Fruit fly (Drosophila melanogaster) whole organism, embryonic: ENCODE measurements around the gene CG32829.

Source experiments
- Atf6 ChIP-seq: fragments of 200-800 bp; sonication (Bioruptor generic); IDR thresholded peaks from 2 replicates; pipeline ENCODE4 v1.3.6; 2022; ENCODE audit warnings: missing biosample characterization, missing genetic modification characterization
- B-H1 ChIP-seq: fragments of 200-800 bp; sonication (Bioruptor generic); IDR thresholded peaks from 3 replicates; pipeline ENCODE4 v1.3.6; 2022; ENCODE audit warnings: missing biosample characterization, missing genetic modification characterization
- Bdp1 ChIP-seq: fragments of 200-800 bp; sonication (Bioruptor generic); optimal IDR thresholded peaks from 3 replicates; lab custom pipeline; 2016; ENCODE audit warnings: missing biosample characterization, missing genetic modification characterization
- CG11093 ChIP-seq: fragments of 200-800 bp; sonication (Bioruptor generic); IDR thresholded peaks from 3 replicates; pipeline ENCODE4 v1.3.6; 2022; ENCODE audit warnings: missing biosample characterization, missing genetic modification characterization
- CG12236 ChIP-seq: fragments of 200-800 bp; sonication (Bioruptor generic); optimal IDR thresholded peaks from 2 replicates; lab custom pipeline; 2016; ENCODE audit warnings: missing biosample characterization, missing genetic modification characterization
- CG14050 ChIP-seq: fragments of 200-800 bp; sonication (Bioruptor generic); IDR thresholded peaks from 3 replicates; pipeline ENCODE4 v1.3.6; 2022; ENCODE audit warnings: missing biosample characterization, missing genetic modification characterization
- CG14667 ChIP-seq: fragments of 200-800 bp; sonication (Bioruptor generic); IDR thresholded peaks from 2 replicates; pipeline ENCODE4 v1.3.6; 2022; ENCODE audit warnings: missing biosample characterization, missing genetic modification characterization
- CG15269 ChIP-seq: fragments of 200-800 bp; sonication (Bioruptor generic); optimal IDR thresholded peaks from 2 replicates; lab custom pipeline; 2018; ENCODE audit warnings: missing biosample characterization, mild to moderate bottlenecking, missing genetic modification characterization, moderate library complexity
- CG18599 ChIP-seq: fragments of 200-800 bp; sonication (Bioruptor generic); optimal IDR thresholded peaks from 3 replicates; lab custom pipeline; 2017; ENCODE audit warnings: missing biosample characterization, missing genetic modification characterization, mild to moderate bottlenecking, moderate library complexity, missing genetic modification reagents
- CG2678 ChIP-seq: fragments of 200-800 bp; sonication (Bioruptor generic); optimal IDR thresholded peaks from 3 replicates; lab custom pipeline; 2019; ENCODE audit warnings: missing biosample characterization, mild to moderate bottlenecking, missing genetic modification characterization, moderate library complexity
- CG2889 ChIP-seq: fragments of 200-800 bp; sonication (Bioruptor generic); IDR thresholded peaks from 3 replicates; pipeline ENCODE4 v1.3.6; 2022; ENCODE audit warnings: missing biosample characterization, missing genetic modification characterization
- CG31224 ChIP-seq: fragments of 200-800 bp; sonication (Bioruptor generic); IDR thresholded peaks from 2 replicates; pipeline ENCODE4 v1.3.6; 2022; ENCODE audit warnings: missing biosample characterization, missing genetic modification characterization
- CG33213 ChIP-seq: fragments of 200-800 bp; sonication (Bioruptor generic); optimal IDR thresholded peaks from 3 replicates; lab custom pipeline; 2016; ENCODE audit warnings: missing biosample characterization, missing genetic modification characterization
- CG34224 ChIP-seq: fragments of 200-800 bp; sonication (Bioruptor generic); IDR thresholded peaks from 3 replicates; pipeline ENCODE4 v1.3.6; 2022; ENCODE audit warnings: missing biosample characterization, missing genetic modification characterization; ENCODE audit not compliant: partially characterized antibody
- CG34422 ChIP-seq: fragments of 200-800 bp; sonication (Bioruptor generic); IDR thresholded peaks from 3 replicates; pipeline ENCODE4 v1.3.6; 2022; ENCODE audit warnings: missing biosample characterization, missing genetic modification characterization
- CG4854 ChIP-seq: fragments of 200-800 bp; sonication (Bioruptor generic); optimal IDR thresholded peaks from 2 replicates; lab custom pipeline; 2016; ENCODE audit warnings: missing biosample characterization, missing genetic modification characterization, inconsistent platforms
- CG6791 ChIP-seq: fragments of 200-800 bp; sonication (Bioruptor generic); IDR thresholded peaks from 3 replicates; pipeline ENCODE4 v1.3.6; 2022; ENCODE audit warnings: missing biosample characterization, missing genetic modification characterization; ENCODE audit not compliant: partially characterized antibody
- CG7357 ChIP-seq: fragments of 200-800 bp; sonication (Bioruptor generic); IDR thresholded peaks from 3 replicates; pipeline ENCODE4 v1.3.6; 2022; ENCODE audit warnings: missing biosample characterization, missing genetic modification characterization
- CG8765 ChIP-seq: fragments of 200-800 bp; sonication (Bioruptor generic); IDR thresholded peaks from 2 replicates; pipeline ENCODE4 v1.3.6; 2022; ENCODE audit warnings: missing biosample characterization, missing genetic modification characterization
- CG8924 ChIP-seq: fragments of 200-800 bp; optimal IDR thresholded peaks from 3 replicates; lab custom pipeline; 2019; ENCODE audit warnings: missing biosample characterization, mild to moderate bottlenecking, missing genetic modification characterization, moderate library complexity
- Eip74EF ChIP-seq, 2 experiments: fragments of 200-800 bp in 1 of 2; fragments of >200 bp in 1 of 2; sonication (Bioruptor generic) in 1 of 2; optimal IDR thresholded peaks; 2 replicates each; lab custom pipeline; 2017 to 2019; ENCODE audit warnings: missing biosample characterization in 2 of 2, missing genetic modification characterization in 2 of 2, mild to moderate bottlenecking in 1 of 2, moderate library complexity in 1 of 2
- Hr3 ChIP-seq: fragments of 200-800 bp; sonication (Bioruptor generic); optimal IDR thresholded peaks from 3 replicates; lab custom pipeline; 2016; ENCODE audit warnings: missing biosample characterization, missing genetic modification characterization
- Hr39 ChIP-seq: fragments of >200 bp; optimal IDR thresholded peaks from 2 replicates; lab custom pipeline; 2017
- MBD-R2 ChIP-seq: fragments of 200-800 bp; sonication (Bioruptor generic); IDR thresholded peaks from 2 replicates; pipeline ENCODE4 v1.3.6; 2022; ENCODE audit warnings: missing biosample characterization, missing genetic modification characterization
- MESR4 ChIP-seq: fragments of 200-800 bp; sonication (Bioruptor generic); optimal IDR thresholded peaks from 2 replicates; lab custom pipeline; 2018; ENCODE audit warnings: missing biosample characterization, mild to moderate bottlenecking, missing genetic modification characterization, moderate library complexity
- PHDP ChIP-seq: fragments of 200-800 bp; sonication (Bioruptor generic); optimal IDR thresholded peaks from 3 replicates; lab custom pipeline; 2018; ENCODE audit warnings: missing biosample characterization, mild to moderate bottlenecking, missing genetic modification characterization, moderate library complexity
- Rfx ChIP-seq: fragments of 200-800 bp; sonication (Bioruptor generic); IDR thresholded peaks from 2 replicates; pipeline ENCODE4 v1.3.6; 2022; ENCODE audit warnings: missing biosample characterization, missing genetic modification characterization
- Sox102F ChIP-seq: fragments of 200-800 bp; sonication (Bioruptor generic); optimal IDR thresholded peaks from 2 replicates; lab custom pipeline; 2018; ENCODE audit warnings: missing biosample characterization, mild to moderate bottlenecking, missing genetic modification characterization, moderate library complexity
- Trl ChIP-seq, 3 experiments: fragments of >200 bp in 2 of 3; fragments of 200-800 bp in 1 of 3; sonication (Bioruptor generic) in 1 of 3; optimal IDR thresholded peaks; 2 replicates in 1 of 3; 3 replicates in 2 of 3; lab custom pipeline; 2016 to 2017; ENCODE audit warnings: missing biosample characterization in 1 of 3, missing genetic modification characterization in 1 of 3
- Vsx1 ChIP-seq: fragments of 200-800 bp; sonication (Bioruptor generic); optimal IDR thresholded peaks from 2 replicates; lab custom pipeline; 2017; ENCODE audit warnings: missing biosample characterization, mild to moderate bottlenecking, missing genetic modification characterization, missing genetic modification reagents
- Xbp1 ChIP-seq: fragments of 200-800 bp; sonication (Bioruptor generic); optimal IDR thresholded peaks from 3 replicates; lab custom pipeline; 2016; ENCODE audit warnings: missing biosample characterization, mild to moderate bottlenecking, missing genetic modification characterization
- amos ChIP-seq: fragments of 200-800 bp; sonication (Bioruptor generic); IDR thresholded peaks from 2 replicates; pipeline ENCODE4 v1.3.6; 2022; ENCODE audit warnings: missing biosample characterization, missing genetic modification characterization; ENCODE audit not compliant: partially characterized antibody
- ase ChIP-seq: fragments of 200-800 bp; sonication (Bioruptor generic); IDR thresholded peaks from 3 replicates; pipeline ENCODE4 v1.3.6; 2022; ENCODE audit warnings: missing biosample characterization, missing genetic modification characterization
- az2 ChIP-seq: fragments of 200-800 bp; sonication (Bioruptor generic); optimal IDR thresholded peaks from 3 replicates; lab custom pipeline; 2016; ENCODE audit warnings: missing biosample characterization, missing genetic modification characterization
- bab2 ChIP-seq: fragments of 200-800 bp; sonication (Bioruptor generic); optimal IDR thresholded peaks from 2 replicates; lab custom pipeline; 2016; ENCODE audit warnings: missing biosample characterization, missing genetic modification characterization
- chm ChIP-seq: fragments of 200-800 bp; sonication (Bioruptor generic); IDR thresholded peaks from 2 replicates; pipeline ENCODE4 v1.3.6; 2022; ENCODE audit warnings: missing biosample characterization, missing genetic modification characterization
- crp ChIP-seq, 2 experiments: fragments of 200-800 bp; sonication (Bioruptor generic); optimal IDR thresholded peaks; 2 replicates in 1 of 2; 3 replicates in 1 of 2; lab custom pipeline; 2017; ENCODE audit warnings: missing biosample characterization in 2 of 2, missing genetic modification characterization in 2 of 2, mild to moderate bottlenecking in 1 of 2, moderate library complexity in 1 of 2
- disco-r ChIP-seq: fragments of 200-800 bp; sonication (Bioruptor generic); optimal IDR thresholded peaks from 2 replicates; lab custom pipeline; 2016; ENCODE audit warnings: missing biosample characterization, missing genetic modification characterization
- dysf ChIP-seq: fragments of 200-800 bp; sonication (Bioruptor generic); IDR thresholded peaks from 3 replicates; pipeline ENCODE4 v1.3.6; 2022; ENCODE audit warnings: missing biosample characterization, missing genetic modification characterization
- fd96Cb ChIP-seq: fragments of 200-800 bp; sonication (Bioruptor generic); optimal IDR thresholded peaks from 2 replicates; lab custom pipeline; 2018; ENCODE audit warnings: missing biosample characterization, mild to moderate bottlenecking, missing genetic modification characterization, moderate library complexity
- gfzf ChIP-seq: fragments of 200-800 bp; sonication (Bioruptor generic); optimal IDR thresholded peaks from 2 replicates; lab custom pipeline; 2016; ENCODE audit warnings: missing biosample characterization, mild to moderate bottlenecking, missing genetic modification characterization, moderate library complexity
- gsb ChIP-seq: fragments of 200-800 bp; sonication (Bioruptor generic); IDR thresholded peaks from 2 replicates; pipeline ENCODE4 v1.3.6; 2022; ENCODE audit warnings: missing biosample characterization, missing genetic modification characterization
- jumu ChIP-seq: fragments of 200-800 bp; sonication (Bioruptor generic); optimal IDR thresholded peaks from 3 replicates; lab custom pipeline; 2016; ENCODE audit warnings: missing biosample characterization, missing genetic modification characterization
- lov ChIP-seq, 2 experiments: fragments of 200-800 bp in 1 of 2; fragments of >200 bp in 1 of 2; sonication (Bioruptor generic) in 1 of 2; IDR thresholded peaks in 1 of 2; optimal IDR thresholded peaks in 1 of 2; 2 replicates in 1 of 2; 3 replicates in 1 of 2; pipeline versions ENCODE4 v1.3.6 to Lab custom; 2017 to 2022; ENCODE audit warnings: missing biosample characterization in 1 of 2, missing genetic modification characterization in 1 of 2
- nmo ChIP-seq: fragments of 200-800 bp; sonication (Bioruptor generic); optimal IDR thresholded peaks from 2 replicates; lab custom pipeline; 2018; ENCODE audit warnings: missing biosample characterization, mild to moderate bottlenecking, missing genetic modification characterization, moderate library complexity
- p53 ChIP-seq: fragments of 200-800 bp; sonication (Bioruptor generic); optimal IDR thresholded peaks from 2 replicates; lab custom pipeline; 2016; ENCODE audit warnings: missing biosample characterization, missing genetic modification characterization
- sens-2 ChIP-seq: fragments of 200-800 bp; sonication (Bioruptor generic); IDR thresholded peaks from 2 replicates; pipeline ENCODE4 v1.3.6; 2022; ENCODE audit warnings: missing biosample characterization, missing genetic modification characterization
- sima ChIP-seq: fragments of 200-800 bp; sonication (Bioruptor generic); optimal IDR thresholded peaks from 2 replicates; lab custom pipeline; 2016; ENCODE audit warnings: missing biosample characterization, missing genetic modification characterization
- slbo ChIP-seq: fragments of 200-800 bp; sonication (Bioruptor generic); IDR thresholded peaks from 2 replicates; pipeline ENCODE4 v1.3.6; 2022; ENCODE audit warnings: missing biosample characterization, missing genetic modification characterization
- z ChIP-seq: fragments of 200-800 bp; sonication (Bioruptor generic); IDR thresholded peaks from 3 replicates; pipeline ENCODE4 v1.3.6; 2022; ENCODE audit warnings: missing biosample characterization, missing genetic modification characterization

Gene CG32829

dm6 chr2L:6950096-6950495, 33.9 kb upstream of the CG32829 start, which contains the start of the genes Gas41 and SA1 (continued):
- peak; percentile 91 for TF ChIP-seq CG18599 (GFP tag; lab: Kevin White, UChicago)
- no peak for TF ChIP-seq sens-2 (GFP tag; lab: Robert Waterston, UW)
- peak; percentile 70 for TF ChIP-seq CG6791
- no peak for TF ChIP-seq z (GFP tag; lab: Robert Waterston, UW)
- no peak for TF ChIP-seq Atf6 (GFP tag; lab: Robert Waterston, UW)
- peak; percentile 38 for TF ChIP-seq CG33213 (GFP tag; lab: Kevin White, UChicago)
- peak; percentile 82 for TF ChIP-seq CG11093 (GFP tag; lab: Robert Waterston, UW)
- TF ChIP-seq CG2678 (tag; lab: Kevin White, UChicago), result peak; percentile 92
- TF ChIP-seq Hr39 (lab: Kevin White, UChicago), result no peak
- peak; percentile 76; the same call in 2 of the 3 replicates for TF ChIP-seq CG7357 (GFP tag; lab: Robert Waterston, UW)
- TF ChIP-seq CG34224 (GFP tag; lab: Robert Waterston, UW), result peak; percentile 78
- no peak for TF ChIP-seq lov (optimal IDR thresholded peaks at IDR 0.05; lab: Kevin White, UChicago)
- 0 out of 3 replicates have a peak, but pooled peaks have one; percentile 65 for TF ChIP-seq lov (GFP tag; IDR thresholded peaks at IDR 0.05; lab: Robert Waterston, UW)
- TF ChIP-seq MBD-R2 (GFP tag; lab: Robert Waterston, UW), result peak; percentile 78
- no peak for TF ChIP-seq dysf (GFP tag; lab: Robert Waterston, UW)
- TF ChIP-seq Sox102F (GFP tag; lab: Kevin White, UChicago), result no peak
- TF ChIP-seq CG14667 (GFP tag; lab: Robert Waterston, UW), result peak; percentile 90
- no peak for TF ChIP-seq Xbp1 (GFP tag; lab: Kevin White, UChicago)
- TF ChIP-seq Vsx1 (GFP tag; lab: Kevin White, UChicago), result no peak
- peak; percentile 70; the same call in 1 of the 2 replicates for TF ChIP-seq amos
- TF ChIP-seq fd96Cb (tag; lab: Kevin White, UChicago), result peak; percentile 72
- TF ChIP-seq B-H1 (GFP tag; lab: Robert Waterston, UW), result peak; percentile 86
- TF ChIP-seq nmo (GFP tag; lab: Kevin White, UChicago), result peak; percentile 24
- TF ChIP-seq disco-r, result peak; percentile 30
- TF ChIP-seq bab2 (GFP tag; lab: Kevin White, UChicago), result no peak
- TF ChIP-seq CG15269 (tag; lab: Kevin White, UChicago), result no peak
- TF ChIP-seq CG31224, result peak; percentile 87
- peak; percentile 34 for TF ChIP-seq gfzf
- TF ChIP-seq sima (GFP tag; lab: Kevin White, UChicago), result no peak
- peak in 1 of 2 experiments; percentile 3 for TF ChIP-seq crp (GFP tag; optimal IDR thresholded peaks at IDR 0.05; lab: Kevin White, UChicago)
- peak; percentile 67 for TF ChIP-seq chm (GFP tag; lab: Robert Waterston, UW)
- no peak for TF ChIP-seq Trl (optimal IDR thresholded peaks at IDR 0.05; lab: Kevin White, UChicago)
- peak; percentile 7 for TF ChIP-seq Trl (GFP tag; optimal IDR thresholded peaks at IDR 0.05; lab: Kevin White, UChicago)
- TF ChIP-seq Hr3, result peak; percentile 94
- TF ChIP-seq PHDP (tag; lab: Kevin White, UChicago), result peak; percentile 94
- TF ChIP-seq az2 (GFP tag; lab: Kevin White, UChicago), result peak; percentile 70
- TF ChIP-seq CG14050, result peak; percentile 38; the same call in 2 of the 3 replicates
- TF ChIP-seq CG12236 (GFP tag; lab: Kevin White, UChicago), result no peak
- peak; percentile 70 for TF ChIP-seq jumu (GFP tag; lab: Kevin White, UChicago)
- TF ChIP-seq CG8765 (GFP tag; lab: Robert Waterston, UW), result peak; percentile 67
- no peak for TF ChIP-seq Eip74EF (GFP tag; optimal IDR thresholded peaks at IDR 0.05; lab: Kevin White, UChicago)
- TF ChIP-seq gsb (GFP tag; lab: Robert Waterston, UW), result peak; percentile 63
- no peak for TF ChIP-seq p53 (GFP tag; lab: Kevin White, UChicago)
- peak; percentile 11 for TF ChIP-seq Bdp1
- TF ChIP-seq ase (GFP tag; lab: Robert Waterston, UW), result peak; percentile 81; the same call in 2 of the 3 replicates
- no peak for TF ChIP-seq Rfx (GFP tag; lab: Robert Waterston, UW)
- peak; percentile 92 for TF ChIP-seq CG2889 (GFP tag; lab: Robert Waterston, UW)
- no peak for TF ChIP-seq CG4854
- peak; percentile 82 for TF ChIP-seq slbo
- peak; percentile 38 for TF ChIP-seq MESR4 (GFP tag; lab: Kevin White, UChicago)
- TF ChIP-seq CG8924 (tag; lab: Kevin White, UChicago), result peak; percentile 87
- peak; percentile 95 for TF ChIP-seq CG34422 (GFP tag; lab: Robert Waterston, UW)
